Worm (Caenorhabditis elegans): ENCODE measurements around the gene C12D5.10.

Gene C12D5.10

ce11 chrV:7726927-7727326 is 33.6 kb upstream of the C12D5.10 start:
- TF ChIP-seq aly-2 (tag; optimal IDR thresholded peaks at IDR 0.05), result no peak
- TF ChIP-seq nfya-1 (tag; optimal IDR thresholded peaks at IDR 0.05; ENCODE audit: insufficient read depth), result peak; percentile 18

ce11 chrV:7726202-7726601 is 32.9 kb upstream of the C12D5.10 start:
- TF ChIP-seq mdl-1 (tag; optimal IDR thresholded peaks at IDR 0.05), result no peak
- TF ChIP-seq pha-4 (tag; optimal IDR thresholded peaks at IDR 0.05), result no peak
- no peak for TF ChIP-seq ZK546.5 (tag; optimal IDR thresholded peaks at IDR 0.05)
- no peak for TF ChIP-seq jun-1 (tag; optimal IDR thresholded peaks at IDR 0.05)
- TF ChIP-seq fkh-10 (GFP tag; optimal IDR thresholded peaks at IDR 0.05), result no peak
- no peak for TF ChIP-seq elt-1 (tag; optimal IDR thresholded peaks at IDR 0.05)
- no peak for TF ChIP-seq nhr-25 (tag; optimal IDR thresholded peaks at IDR 0.05)
- no peak for TF ChIP-seq nhr-77 (tag; optimal IDR thresholded peaks at IDR 0.05)
- TF ChIP-seq egl-27 (tag; optimal IDR thresholded peaks at IDR 0.05), result no peak
- TF ChIP-seq unc-62 (GFP tag; optimal IDR thresholded peaks at IDR 0.05), result no peak
- TF ChIP-seq lin-15B (tag; optimal IDR thresholded peaks at IDR 0.05), result no peak
- TF ChIP-seq ama-1 (optimal IDR thresholded peaks at IDR 0.05), result no peak
- no peak for TF ChIP-seq snpc-4 (tag; optimal IDR thresholded peaks at IDR 0.05)
- no peak for TF ChIP-seq elt-3 (tag; optimal IDR thresholded peaks at IDR 0.05)
- no peak for TF ChIP-seq nhr-67 (tag; optimal IDR thresholded peaks at IDR 0.05)
- no peak for TF ChIP-seq nhr-11 (tag; optimal IDR thresholded peaks at IDR 0.05)
- no peak for TF ChIP-seq skn-1 (tag; optimal IDR thresholded peaks at IDR 0.05)
- TF ChIP-seq ztf-11 (tag; optimal IDR thresholded peaks at IDR 0.05), result no peak

DNA sequence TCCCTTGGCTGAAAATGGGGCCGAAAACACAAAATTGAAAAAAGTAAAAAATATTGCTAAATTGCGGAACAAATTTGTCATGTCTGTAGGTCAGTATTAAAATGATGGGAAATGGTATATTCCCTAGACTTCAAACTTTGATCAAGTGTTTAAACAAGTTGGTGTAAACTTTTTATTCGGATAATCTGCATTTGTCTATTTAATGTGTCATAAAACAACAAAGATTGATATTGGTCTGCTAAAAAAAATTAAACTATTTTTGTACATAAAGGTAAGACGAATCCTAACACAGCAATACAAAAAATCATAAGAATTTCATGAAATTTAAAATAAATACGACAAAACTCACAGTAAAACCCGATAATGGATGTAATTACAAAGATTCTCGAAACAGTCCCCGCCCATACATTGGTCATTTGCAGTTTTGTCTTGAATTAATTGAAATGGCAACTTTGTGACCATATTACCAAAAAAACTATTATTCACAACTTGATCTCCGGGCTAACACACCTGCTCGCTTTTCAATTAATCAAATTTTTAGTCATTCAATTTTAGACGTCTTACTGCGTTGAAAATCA is 30.8 kb upstream of the C12D5.10 start, which contains the start of the genes ZK105.6 and ZK105.8:
Gene ZK105.6, minus strand, starts transcription at position 101 of the 578 bp plus-strand sequence.
Gene ZK105.8, plus strand, starts transcription at position 528 of the 578 bp plus-strand sequence.
- TF ChIP-seq elt-1 (tag; optimal IDR thresholded peaks at IDR 0.05), result no peak
- no peak for TF ChIP-seq R02D3.7 (tag; optimal IDR thresholded peaks at IDR 0.05)
- TF ChIP-seq nfya-1 (tag; optimal IDR thresholded peaks at IDR 0.05; ENCODE audit: insufficient read depth), result no peak
- TF ChIP-seq tbx-2 (tag; optimal IDR thresholded peaks at IDR 0.05), result no peak
- no peak for TF ChIP-seq sea-2 (GFP tag; optimal IDR thresholded peaks at IDR 0.05)
- TF ChIP-seq ceh-16 (tag; optimal IDR thresholded peaks at IDR 0.05), result no peak
- TF ChIP-seq fos-1 (tag; optimal IDR thresholded peaks at IDR 0.05), result no peak
- TF ChIP-seq ztf-4 (tag; optimal IDR thresholded peaks at IDR 0.05), result no peak
- TF ChIP-seq nhr-25 (tag; optimal IDR thresholded peaks at IDR 0.05), result no peak
- no peak for TF ChIP-seq skn-1 (tag; optimal IDR thresholded peaks at IDR 0.05)
- TF ChIP-seq ceh-82 (tag; optimal IDR thresholded peaks at IDR 0.05), result no peak
- no peak for TF ChIP-seq nhr-43 (tag; optimal IDR thresholded peaks at IDR 0.05; ENCODE audit: poor library complexity, severe bottlenecking)
- TF ChIP-seq unc-39 (tag; optimal IDR thresholded peaks at IDR 0.05), result no peak
- no peak for TF ChIP-seq snpc-4 (tag; optimal IDR thresholded peaks at IDR 0.05)
- no peak for TF ChIP-seq unc-62 (GFP tag; optimal IDR thresholded peaks at IDR 0.05)
- no peak for TF ChIP-seq pqm-1 (tag; optimal IDR thresholded peaks at IDR 0.05)
- TF ChIP-seq nhr-67 (tag; optimal IDR thresholded peaks at IDR 0.05), result no peak
- TF ChIP-seq ama-1 (optimal IDR thresholded peaks at IDR 0.05), result no peak
- no peak for TF ChIP-seq pha-4 (tag; optimal IDR thresholded peaks at IDR 0.05)
- TF ChIP-seq lsy-12 (tag; optimal IDR thresholded peaks at IDR 0.05), result no peak

DNA sequence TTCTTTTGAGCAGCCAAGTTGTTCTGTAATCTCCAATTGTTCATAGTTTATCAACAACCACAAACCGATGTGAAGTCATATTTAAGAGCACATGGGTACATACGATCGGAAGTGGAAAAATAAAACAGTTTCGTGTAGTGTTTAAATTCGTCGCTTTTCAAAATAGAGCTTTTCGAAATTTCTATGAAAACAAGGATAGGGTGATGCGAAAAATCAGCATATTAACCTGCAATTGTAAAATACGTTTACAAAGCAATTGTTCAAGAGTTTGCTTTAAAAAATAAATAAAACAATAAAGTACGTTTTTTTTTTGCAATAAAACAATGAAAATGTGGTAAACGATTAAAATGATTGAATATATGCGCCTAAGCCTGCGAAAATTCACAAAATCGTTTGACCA is 28.7 kb upstream of the C12D5.10 start, which contains the start of gene ZK105.14:
Gene ZK105.14, minus strand, starts transcription at position 101 of the 400 bp plus-strand sequence.
- TF ChIP-seq unc-39 (tag; optimal IDR thresholded peaks at IDR 0.05) (no peak), nhr-77 (tag; optimal IDR thresholded peaks at IDR 0.05) (no peak), nhr-12 (tag; optimal IDR thresholded peaks at IDR 0.05) (no peak), nfya-1 (tag; optimal IDR thresholded peaks at IDR 0.05; ENCODE audit: insufficient read depth) (no peak)

DNA sequence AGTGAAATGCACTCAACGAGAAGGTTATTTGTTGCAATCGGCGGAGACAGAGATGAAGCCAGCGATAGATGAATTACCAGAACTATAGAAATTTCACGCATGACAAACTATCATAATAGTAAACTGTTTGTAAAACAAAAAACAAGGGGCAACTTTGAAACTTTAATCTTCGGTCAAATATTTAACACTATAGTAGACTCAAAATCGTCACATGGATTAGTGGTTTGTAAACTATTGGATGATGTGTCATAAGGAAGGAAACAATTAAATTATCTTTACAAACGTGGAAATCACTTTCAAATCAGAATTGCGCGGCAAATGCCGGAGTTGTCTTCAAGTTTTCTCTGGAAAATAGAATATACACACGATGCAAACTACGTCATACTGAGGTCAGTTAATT is 24.3 kb upstream of the C12D5.10 start, which contains the start of gene ZK105.5:
Gene ZK105.5, minus strand, starts transcription at position 101 of the 400 bp plus-strand sequence.
- no peak for TF ChIP-seq lin-15B (tag; optimal IDR thresholded peaks at IDR 0.05)
- TF ChIP-seq fkh-10 (GFP tag; optimal IDR thresholded peaks at IDR 0.05), result no peak
- TF ChIP-seq ama-1 (optimal IDR thresholded peaks at IDR 0.05), result no peak
- no peak for TF ChIP-seq ztf-11 (tag; optimal IDR thresholded peaks at IDR 0.05)
- TF ChIP-seq fos-1 (tag; optimal IDR thresholded peaks at IDR 0.05), result no peak
- no peak for TF ChIP-seq unc-62 (GFP tag; optimal IDR thresholded peaks at IDR 0.05)
- TF ChIP-seq elt-2 (tag; optimal IDR thresholded peaks at IDR 0.05), result no peak
- no peak for TF ChIP-seq mdl-1 (tag; optimal IDR thresholded peaks at IDR 0.05)
- TF ChIP-seq jun-1 (tag; optimal IDR thresholded peaks at IDR 0.05), result no peak
- TF ChIP-seq skn-1 (tag; optimal IDR thresholded peaks at IDR 0.05), result no peak
- no peak for TF ChIP-seq lin-39 (tag; optimal IDR thresholded peaks at IDR 0.05)
- no peak for TF ChIP-seq tbx-2 (tag; optimal IDR thresholded peaks at IDR 0.05)
- TF ChIP-seq nhr-237 (tag; optimal IDR thresholded peaks at IDR 0.05), result no peak
- TF ChIP-seq snpc-4 (tag; optimal IDR thresholded peaks at IDR 0.05), result no peak

All from whole organism, L3 larva.